Worm (Caenorhabditis elegans) whole organism, L2 larva: ENCODE data around the gene nit-1.

ENCODE experiments used
- Y55F3AM.14 ChIP-seq: fragments of 200-800 bp; sonication (Bioruptor generic); optimal IDR thresholded peaks from 2 replicates; lab custom pipeline; 2018; ENCODE audit warnings: mild to moderate bottlenecking, missing genetic modification characterization, missing compliant biosample characterization
- blmp-1 ChIP-seq: sonication (generic microtip); optimal IDR thresholded peaks from 2 replicates; lab custom pipeline; 2017; ENCODE audit warnings: missing genetic modification characterization, mild to moderate bottlenecking, missing compliant biosample characterization, antibody characterized with exemption, moderate library complexity; ENCODE audit not compliant: insufficient read depth
- nhr-237 ChIP-seq: fragments of 150-350 bp; optimal IDR thresholded peaks from 2 replicates; lab custom pipeline; 2014; ENCODE audit warnings: missing biosample characterization, missing genetic modification characterization
- sma-9 ChIP-seq, 2 experiments: fragments of 150-350 bp in 1 of 2; sonication (generic microtip) in 1 of 2; optimal IDR thresholded peaks; 2 replicates each; lab custom pipeline; 2014 to 2016; ENCODE audit warnings: missing genetic modification characterization in 2 of 2, mild to moderate bottlenecking in 1 of 2, missing biosample characterization in 1 of 2, missing compliant biosample characterization in 1 of 2, missing genetic modification reagents in 1 of 2, moderate library complexity in 1 of 2
- snpc-4 ChIP-seq: fragments of 150-350 bp; optimal IDR thresholded peaks from 2 replicates; lab custom pipeline; 2014; ENCODE audit warnings: missing biosample characterization, missing genetic modification characterization
- unc-39 ChIP-seq: fragments of 150-350 bp; optimal IDR thresholded peaks from 2 replicates; lab custom pipeline; 2014; ENCODE audit warnings: missing biosample characterization, missing genetic modification characterization
- unc-62 ChIP-seq: fragments of 150-350 bp; optimal IDR thresholded peaks from 2 replicates; lab custom pipeline; 2014; ENCODE audit warnings: missing biosample characterization, missing genetic modification reagents, missing genetic modification characterization
- ztf-1 ChIP-seq: fragments of 200-800 bp; sonication (Bioruptor generic); conservative IDR thresholded peaks from 2 replicates; pipeline ENCODE4 v1.3.6; 2022; ENCODE audit warnings: missing genetic modification characterization, missing compliant biosample characterization

DNA sequence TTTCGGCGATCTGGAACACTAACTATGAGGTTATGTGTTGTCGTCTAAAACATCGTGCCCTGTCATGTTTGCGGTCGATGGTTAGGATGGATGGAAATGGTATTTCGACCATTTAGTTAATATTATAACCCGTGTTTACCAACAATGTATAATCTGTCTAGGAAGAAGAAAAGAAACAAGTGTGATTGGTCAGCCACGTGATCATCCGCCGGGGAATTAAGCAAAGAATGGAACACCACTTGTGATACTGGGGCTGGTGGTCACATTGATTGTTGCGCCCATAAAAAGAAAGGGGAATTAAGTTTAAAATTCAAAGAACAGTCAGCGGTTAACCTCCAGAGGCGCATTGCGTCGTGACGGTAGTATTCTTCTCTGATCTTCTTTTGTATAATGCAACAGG is 46.4 kb upstream of the nit-1 start:
- TF ChIP-seq nhr-237 (tag; lab: Kevin White, UChicago) (no peak), blmp-1 (no peak), unc-62 (GFP tag; lab: Kevin White, UChicago) (no peak), Y55F3AM.14 (GFP tag; lab: Kevin White, UChicago) (no peak), snpc-4 (tag; lab: Kevin White, UChicago) (no peak), sma-9 (GFP tag; optimal IDR thresholded peaks at IDR 0.05; lab: Kevin White, UChicago) (peak; percentile 86), sma-9 (tag; optimal IDR thresholded peaks at IDR 0.05; lab: Kevin White, UChicago) (no peak), ztf-1 (GFP tag; lab: Robert Waterston, UW) (no peak), unc-39 (no peak)
